Fruit fly (Drosophila melanogaster): Measurements from ENCODE around the gene nab.

The nab gene

DNA sequence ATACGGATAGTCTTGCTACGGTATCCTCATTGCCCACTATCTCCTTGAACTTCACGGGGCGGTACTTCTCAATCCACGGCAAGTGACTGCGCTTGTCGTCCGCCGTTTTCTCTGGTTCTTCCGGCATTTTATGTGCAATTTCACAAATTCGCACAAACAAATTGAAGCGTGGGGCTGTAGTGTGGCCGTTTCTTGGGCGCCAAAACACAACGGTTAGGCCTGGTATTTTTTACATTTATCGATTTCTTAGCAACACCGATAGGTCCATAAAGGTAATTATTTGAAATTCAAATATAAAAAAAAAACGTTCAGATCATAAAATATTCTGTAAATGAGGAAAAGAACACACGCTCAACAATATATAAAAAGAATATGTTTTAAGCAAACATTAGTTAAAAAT lies 24.9 kb downstream of the nab start, which contains the start of gene RfC4:
Gene RfC4, minus strand, starts transcription at position 182 of the 400 bp plus-strand sequence.
- no peak for TF ChIP-seq usp (GFP tag; optimal IDR thresholded peaks at IDR 0.05)
- no peak for TF ChIP-seq Dll (optimal IDR thresholded peaks at IDR 0.05)

DNA sequence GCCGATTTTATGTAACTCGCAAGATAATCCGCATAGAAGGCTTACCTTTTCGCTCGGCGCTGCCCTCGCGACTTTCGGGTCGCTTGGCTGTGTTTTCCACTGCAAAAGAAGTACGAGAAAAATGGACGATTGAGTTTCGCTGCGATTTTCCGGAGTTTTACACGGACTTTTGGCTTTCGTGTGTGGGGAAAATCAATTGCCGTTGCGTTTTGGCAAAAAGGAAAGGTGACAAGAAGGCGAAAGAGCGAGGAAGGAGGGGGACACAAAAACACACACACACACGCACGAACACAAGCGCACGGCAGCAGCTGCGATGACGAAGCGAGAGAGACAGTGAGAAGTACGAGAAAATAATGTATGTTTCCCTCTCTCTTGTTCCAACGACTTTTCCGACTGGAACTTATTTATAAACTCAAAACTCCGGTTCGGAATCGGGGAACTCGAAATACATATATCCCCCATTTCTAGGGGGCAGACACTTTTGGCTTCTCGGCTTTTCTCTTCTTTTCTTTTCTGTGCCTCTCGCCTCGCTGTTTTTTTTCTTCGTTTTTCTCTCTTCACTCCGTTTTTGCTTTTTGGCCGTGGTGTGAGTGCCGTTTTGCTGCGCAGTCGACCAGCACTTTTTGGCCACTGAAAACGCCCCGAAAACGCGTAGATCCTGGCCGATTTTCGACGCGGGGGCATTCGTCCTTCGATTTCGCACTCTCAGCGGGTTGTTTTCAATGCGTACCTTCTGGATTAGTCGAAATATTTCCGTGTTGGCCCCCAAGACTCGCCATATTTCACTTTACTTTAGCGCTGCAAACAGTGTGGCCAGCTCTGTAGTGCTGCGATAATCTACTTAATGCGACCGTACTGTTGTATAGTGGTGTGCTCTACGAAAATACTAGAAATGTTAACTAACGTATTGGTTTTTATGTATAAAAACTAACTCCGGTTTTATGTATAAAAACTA lies 26.7 kb downstream of the nab start, which contains the start of gene ens:
Gene ens, minus strand, starts transcription at position 827 of the 955 bp plus-strand sequence.
- TF ChIP-seq CG8478 (optimal IDR thresholded peaks at IDR 0.05) (no peak), usp (GFP tag; optimal IDR thresholded peaks at IDR 0.05) (no peak), pan (optimal IDR thresholded peaks at IDR 0.05) (no peak), psq (optimal IDR thresholded peaks at IDR 0.05) (no peak), Dll (optimal IDR thresholded peaks at IDR 0.05) (no peak), EcR (GFP tag; optimal IDR thresholded peaks at IDR 0.05) (no peak)

- TF ChIP-seq CG8478 (optimal IDR thresholded peaks at IDR 0.05) (no peak), usp (GFP tag; optimal IDR thresholded peaks at IDR 0.05) (no peak), psq (optimal IDR thresholded peaks at IDR 0.05) (no peak), pan (optimal IDR thresholded peaks at IDR 0.05) (no peak), Dll (optimal IDR thresholded peaks at IDR 0.05) (no peak), EcR (GFP tag; optimal IDR thresholded peaks at IDR 0.05) (no peak)
Measured at dm6 chr3L:4132585-4132984, 28.1 kb downstream of the nab start.

dm6 chr3L:4130743-4131142 lies 30.0 kb downstream of the nab start:
- no peak for TF ChIP-seq Dll (optimal IDR thresholded peaks at IDR 0.05)

- TF ChIP-seq psq (optimal IDR thresholded peaks at IDR 0.05) (no peak), EcR (GFP tag; optimal IDR thresholded peaks at IDR 0.05) (no peak), Dll (optimal IDR thresholded peaks at IDR 0.05) (no peak), usp (GFP tag; optimal IDR thresholded peaks at IDR 0.05) (no peak), CG8478 (optimal IDR thresholded peaks at IDR 0.05) (no peak)
Measured at dm6 chr3L:4128579-4128978, 32.2 kb downstream of the nab start.

- TF ChIP-seq EcR (GFP tag; optimal IDR thresholded peaks at IDR 0.05) (no peak), pan (optimal IDR thresholded peaks at IDR 0.05) (no peak), usp (GFP tag; optimal IDR thresholded peaks at IDR 0.05) (no peak)
Measured at dm6 chr3L:4125709-4126108, 35.0 kb downstream of the nab start.

- no peak for TF ChIP-seq EcR (GFP tag; optimal IDR thresholded peaks at IDR 0.05)
- TF ChIP-seq psq (optimal IDR thresholded peaks at IDR 0.05) = no peak
- no peak for TF ChIP-seq usp (GFP tag; optimal IDR thresholded peaks at IDR 0.05)
- TF ChIP-seq Dll (optimal IDR thresholded peaks at IDR 0.05) = no peak
- no peak for TF ChIP-seq pan (optimal IDR thresholded peaks at IDR 0.05)
- TF ChIP-seq CG8478 (optimal IDR thresholded peaks at IDR 0.05) = no peak
Measured at dm6 chr3L:4122185-4122767, 38.5 kb downstream of the nab start, which contains the start of gene Chd64. TSS of gene Chd64 (minus strand) at chr3L:4122388.

dm6 chr3L:4121589-4121988 lies 39.1 kb downstream of the nab start:
- TF ChIP-seq CG8478 (optimal IDR thresholded peaks at IDR 0.05) (no peak), pan (optimal IDR thresholded peaks at IDR 0.05) (no peak), psq (optimal IDR thresholded peaks at IDR 0.05) (no peak), Dll (optimal IDR thresholded peaks at IDR 0.05) (no peak), EcR (GFP tag; optimal IDR thresholded peaks at IDR 0.05) (no peak), usp (GFP tag; optimal IDR thresholded peaks at IDR 0.05) (no peak)

DNA sequence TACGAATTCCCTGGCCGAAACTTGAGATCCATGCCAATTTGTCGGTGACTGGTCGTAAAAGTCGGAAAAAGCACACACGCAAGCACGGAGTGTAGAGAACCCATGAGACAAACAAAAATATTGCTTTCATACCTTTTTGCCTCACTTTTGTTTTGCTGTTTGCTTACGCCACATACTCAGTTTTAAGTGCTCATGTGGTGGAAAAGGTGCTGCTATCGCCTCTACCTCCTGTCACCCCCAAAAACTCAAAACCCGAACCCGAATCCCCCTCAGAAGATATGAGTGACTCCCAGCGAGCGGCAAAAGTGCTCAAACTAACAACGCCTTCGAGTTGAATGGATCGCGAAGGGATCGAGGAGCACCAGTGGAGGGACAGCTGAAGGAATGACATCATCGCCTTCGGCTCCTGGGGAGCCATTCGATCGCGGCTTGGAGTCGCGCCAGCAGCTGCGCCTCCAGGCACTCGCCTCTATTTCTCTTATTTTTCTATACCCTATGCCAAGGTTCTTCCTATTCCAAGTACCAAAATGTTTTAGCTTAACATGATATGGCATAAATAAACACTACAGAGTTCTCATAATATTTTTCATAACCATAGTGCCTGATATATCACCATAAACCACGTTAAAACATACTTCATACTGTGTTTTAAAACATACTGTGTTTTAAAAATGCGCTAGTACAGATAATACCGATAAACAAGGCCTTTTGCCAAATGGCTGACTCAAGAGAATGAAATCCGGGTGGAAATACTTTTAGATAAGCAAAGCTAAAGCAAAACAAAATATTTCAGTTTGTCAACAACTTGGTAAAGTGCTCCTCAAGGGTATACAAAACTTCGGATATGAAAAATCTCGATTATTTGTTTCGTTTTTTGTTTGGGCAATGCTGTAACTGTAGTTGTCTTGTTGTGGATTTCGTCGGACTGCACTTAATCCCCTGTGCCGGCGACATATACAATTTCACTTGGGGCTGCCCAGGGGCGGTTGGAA lies 40.1 kb downstream of the nab start:
- TF ChIP-seq CG8478 (optimal IDR thresholded peaks at IDR 0.05) = no peak
- no peak for TF ChIP-seq Dll (optimal IDR thresholded peaks at IDR 0.05)
- no peak for TF ChIP-seq EcR (GFP tag; optimal IDR thresholded peaks at IDR 0.05)
- no peak for TF ChIP-seq usp (GFP tag; optimal IDR thresholded peaks at IDR 0.05)
- TF ChIP-seq psq (optimal IDR thresholded peaks at IDR 0.05) = no peak
- no peak for TF ChIP-seq pan (optimal IDR thresholded peaks at IDR 0.05)

DNA sequence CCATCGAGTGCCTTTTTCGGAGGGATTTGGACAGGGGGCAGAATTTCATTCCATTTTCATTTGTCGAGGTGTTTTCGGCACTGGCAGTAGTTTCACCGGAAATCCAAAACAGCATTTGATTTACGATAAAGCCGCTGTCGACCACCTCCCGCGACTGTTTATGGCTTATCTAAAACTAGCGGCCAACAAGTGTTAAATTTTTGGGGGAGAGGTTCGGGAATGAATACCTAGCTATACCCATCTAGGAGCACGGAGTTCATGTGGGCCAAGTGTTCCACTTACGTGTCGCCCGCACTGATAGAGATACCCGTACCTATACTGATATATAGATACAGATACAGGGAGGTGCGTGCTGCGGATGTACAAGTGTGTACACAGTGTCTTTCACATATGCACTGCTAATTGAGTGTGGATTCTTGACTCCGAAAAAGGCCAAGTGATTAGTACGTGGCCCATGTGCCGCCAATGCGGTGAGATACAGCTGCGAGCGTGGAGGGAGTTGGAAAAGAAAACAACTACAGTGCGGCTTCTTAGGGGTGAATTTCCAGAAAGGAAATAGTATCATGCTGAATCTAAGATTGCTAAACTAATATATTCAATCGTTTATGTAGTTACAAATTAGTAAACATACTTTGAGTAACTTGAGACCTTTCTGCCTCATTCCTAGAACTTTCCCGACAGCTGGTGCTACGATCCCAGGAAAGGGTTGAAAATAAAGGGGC lies 40.9 kb downstream of the nab start:
- TF ChIP-seq psq (optimal IDR thresholded peaks at IDR 0.05) (no peak), Dll (optimal IDR thresholded peaks at IDR 0.05) (no peak), usp (GFP tag; optimal IDR thresholded peaks at IDR 0.05) (no peak), EcR (GFP tag; optimal IDR thresholded peaks at IDR 0.05) (no peak), CG8478 (optimal IDR thresholded peaks at IDR 0.05) (no peak), pan (optimal IDR thresholded peaks at IDR 0.05) (no peak)

dm6 chr3L:4118339-4118738 lies 42.4 kb downstream of the nab start:
- TF ChIP-seq psq (optimal IDR thresholded peaks at IDR 0.05) = no peak
- no peak for TF ChIP-seq usp (GFP tag; optimal IDR thresholded peaks at IDR 0.05)
- no peak for TF ChIP-seq EcR (GFP tag; optimal IDR thresholded peaks at IDR 0.05)
- no peak for TF ChIP-seq Dll (optimal IDR thresholded peaks at IDR 0.05)
